Fruit fly (Drosophila melanogaster): ENCODE data around the gene Pak3.

Gene Pak3

DNA sequence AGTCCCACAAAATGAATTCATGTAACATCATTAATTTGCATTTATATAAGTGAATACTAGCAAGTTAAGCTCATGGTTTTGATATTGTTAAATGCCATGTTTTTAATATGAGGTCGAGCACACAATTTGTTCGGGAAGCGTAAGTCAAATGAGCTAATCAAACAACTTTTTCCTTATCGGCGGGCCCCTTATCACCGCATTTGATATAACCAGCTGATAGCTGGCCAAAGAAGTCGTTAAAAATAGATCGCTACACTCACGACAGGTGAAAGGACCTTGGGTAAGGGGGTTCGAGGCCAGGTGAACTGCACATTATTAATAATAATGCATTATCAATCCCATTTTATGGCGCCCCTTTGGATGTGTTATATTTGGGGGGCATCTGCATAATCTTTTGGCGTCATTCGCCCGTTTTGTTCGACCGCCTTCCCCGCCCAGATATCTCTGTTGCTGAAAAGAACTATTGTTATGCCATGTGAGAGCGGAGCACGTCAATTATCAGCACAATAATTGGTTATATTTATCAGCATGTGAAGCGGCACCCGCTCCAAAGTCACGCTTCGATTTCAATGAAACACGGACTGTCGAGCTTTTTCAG is 6.1 kb downstream of the Pak3 start:
- TF ChIP-seq psq (optimal IDR thresholded peaks at IDR 0.05) (no peak), pan (optimal IDR thresholded peaks at IDR 0.05) (no peak), Dll (optimal IDR thresholded peaks at IDR 0.05) (no peak), CG8478 (optimal IDR thresholded peaks at IDR 0.05) (no peak), EcR (GFP tag; optimal IDR thresholded peaks at IDR 0.05) (no peak), usp (GFP tag; optimal IDR thresholded peaks at IDR 0.05) (no peak)

DNA sequence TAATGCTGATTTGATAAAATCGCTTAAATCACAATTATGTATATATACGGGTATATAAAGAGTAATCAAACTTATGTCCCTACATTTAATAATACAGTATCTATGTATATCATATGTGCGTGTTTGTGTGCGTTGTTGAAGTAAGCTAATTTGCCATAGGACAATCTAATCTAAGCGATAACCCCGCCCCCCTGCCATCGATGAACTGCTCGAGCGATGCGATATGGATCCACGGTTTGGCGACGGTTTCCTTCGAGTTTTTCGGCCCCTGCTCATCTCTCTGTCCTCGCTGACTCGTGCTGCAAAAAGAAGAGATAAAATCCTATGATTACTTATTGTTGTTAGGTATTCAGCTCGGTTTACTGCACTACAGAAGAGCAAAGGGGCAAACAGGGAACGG is 6.8 kb downstream of the Pak3 start:
- TF ChIP-seq psq (optimal IDR thresholded peaks at IDR 0.05) (no peak), CG8478 (optimal IDR thresholded peaks at IDR 0.05) (no peak), Dll (optimal IDR thresholded peaks at IDR 0.05) (no peak), usp (GFP tag; optimal IDR thresholded peaks at IDR 0.05) (no peak), EcR (GFP tag; optimal IDR thresholded peaks at IDR 0.05) (no peak)

DNA sequence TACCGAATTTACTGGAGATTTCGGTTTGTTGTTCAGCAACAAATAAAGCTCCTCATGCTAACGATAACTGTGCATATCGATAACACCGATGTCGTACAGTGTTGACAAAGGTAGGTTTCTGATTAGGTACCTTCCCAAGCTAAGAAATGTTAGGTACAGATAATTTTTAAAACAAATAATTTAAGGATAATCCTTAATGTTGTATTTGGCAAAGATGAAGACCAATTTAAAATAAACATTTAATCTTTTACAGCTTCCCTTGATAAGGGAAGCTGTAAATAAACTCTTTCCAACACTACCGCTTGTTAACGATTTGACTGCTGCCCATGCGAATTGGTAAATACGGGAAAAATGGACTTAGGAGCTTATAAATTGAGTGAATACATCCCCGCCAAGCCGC is 10.7 kb downstream of the Pak3 start, which contains the start of the genes Ttc1 and CG14882:
Gene Ttc1 (minus strand): TSS at position 71 of the 400 bp plus-strand sequence.
Gene CG14882 (plus strand): TSS at position 271 of the 400 bp plus-strand sequence.
- TF ChIP-seq Dll (optimal IDR thresholded peaks at IDR 0.05) (no peak), CG8478 (optimal IDR thresholded peaks at IDR 0.05) (no peak), psq (optimal IDR thresholded peaks at IDR 0.05) (no peak), EcR (GFP tag; optimal IDR thresholded peaks at IDR 0.05) (no peak)

DNA sequence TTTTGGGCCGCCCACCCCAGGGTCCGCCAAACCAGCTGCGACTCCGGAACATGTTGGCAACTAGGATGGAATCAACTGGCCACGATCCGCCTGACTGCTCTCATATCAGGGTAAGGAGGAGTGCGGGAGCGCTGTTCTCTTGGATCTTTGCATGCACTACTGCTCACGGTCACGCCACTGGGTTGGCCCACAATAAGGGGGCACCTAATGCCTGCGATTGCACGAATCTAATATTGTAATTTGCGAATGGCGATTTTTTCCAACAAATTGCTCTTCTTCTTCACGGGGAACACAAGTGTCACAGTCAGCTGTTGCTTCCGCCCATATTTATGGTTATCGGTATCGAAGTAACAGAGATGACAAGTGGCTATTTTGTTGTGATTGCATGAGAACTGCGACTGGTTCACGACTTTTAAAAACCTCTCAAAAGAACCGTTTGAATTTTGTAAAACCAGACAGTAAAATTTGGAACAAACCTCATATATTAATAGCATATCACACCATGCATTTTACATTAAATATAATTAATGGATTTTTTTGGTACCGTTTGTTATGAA is 12.2 kb downstream of the Pak3 start, which contains the start of gene ema:
Gene ema (minus strand): TSS at position 295 of the 557 bp plus-strand sequence.
- TF ChIP-seq pan (optimal IDR thresholded peaks at IDR 0.05) (no peak), EcR (GFP tag; optimal IDR thresholded peaks at IDR 0.05) (no peak), usp (GFP tag; optimal IDR thresholded peaks at IDR 0.05) (no peak), Dll (optimal IDR thresholded peaks at IDR 0.05) (no peak), CG8478 (optimal IDR thresholded peaks at IDR 0.05) (no peak), psq (optimal IDR thresholded peaks at IDR 0.05) (no peak)

DNA sequence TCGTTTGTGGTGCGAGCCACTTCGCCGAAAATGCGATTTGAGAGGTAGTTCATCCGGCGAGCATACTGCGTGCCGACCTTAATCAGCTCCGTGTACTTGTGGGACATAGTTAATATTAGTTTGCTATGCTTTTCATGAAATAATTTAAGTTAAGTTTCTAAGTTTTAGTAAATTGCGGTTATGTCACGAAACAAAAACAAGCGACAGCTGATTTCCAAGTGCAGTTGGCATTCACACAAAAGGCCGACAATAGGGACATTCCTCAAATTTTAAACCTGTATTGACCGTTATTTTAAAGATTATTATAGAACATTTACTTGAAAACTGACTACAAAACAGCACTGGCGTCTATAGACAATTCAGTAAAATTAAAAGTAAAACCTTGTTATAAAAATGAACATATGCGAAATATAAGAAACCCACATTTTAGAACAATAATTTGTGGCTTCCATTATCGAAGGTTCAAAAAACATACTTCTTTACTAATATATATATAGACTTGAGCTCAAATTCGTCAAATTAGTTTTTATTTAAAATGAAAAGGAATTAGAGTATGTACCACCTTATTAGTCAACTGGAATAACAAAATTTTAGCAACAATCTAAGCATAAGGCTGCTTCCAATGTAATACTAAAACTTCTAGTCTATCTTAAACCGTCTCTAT is 17.1 kb downstream of the Pak3 start, which contains the start of gene mRpS33:
Gene mRpS33 (minus strand): TSS at position 224 of the 664 bp plus-strand sequence.
- no peak for TF ChIP-seq CG8478 (optimal IDR thresholded peaks at IDR 0.05)
- TF ChIP-seq pan (optimal IDR thresholded peaks at IDR 0.05) = no peak
- TF ChIP-seq usp (GFP tag; optimal IDR thresholded peaks at IDR 0.05) = no peak
- TF ChIP-seq psq (optimal IDR thresholded peaks at IDR 0.05) = no peak
- no peak for TF ChIP-seq Dll (optimal IDR thresholded peaks at IDR 0.05)
- TF ChIP-seq EcR (GFP tag; optimal IDR thresholded peaks at IDR 0.05) = no peak

DNA sequence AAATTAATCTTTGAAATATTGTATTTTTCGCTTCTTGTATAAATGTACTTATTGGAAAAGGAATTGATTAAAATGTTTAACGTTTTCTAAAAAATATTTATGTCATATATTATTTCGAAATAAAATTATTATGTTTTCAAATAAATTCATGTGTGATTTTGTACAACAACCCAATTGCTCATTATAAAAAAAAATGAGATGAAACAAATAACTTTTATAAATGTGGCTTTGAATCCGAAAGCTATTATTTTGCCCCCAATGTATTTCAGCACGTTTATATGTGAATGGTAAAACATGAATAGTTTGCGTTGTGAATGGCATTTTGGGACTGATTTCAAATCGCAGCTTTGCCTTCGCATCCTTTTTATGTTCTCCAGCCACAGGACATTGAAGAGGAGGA is 19.0 kb downstream of the Pak3 start, which contains the start of gene CG14881:
Gene CG14881 (plus strand): TSS at position 301 of the 400 bp plus-strand sequence.
- no peak for TF ChIP-seq CG8478 (optimal IDR thresholded peaks at IDR 0.05)
- TF ChIP-seq Dll (optimal IDR thresholded peaks at IDR 0.05) = no peak
- TF ChIP-seq psq (optimal IDR thresholded peaks at IDR 0.05) = no peak
- no peak for TF ChIP-seq EcR (GFP tag; optimal IDR thresholded peaks at IDR 0.05)

DNA sequence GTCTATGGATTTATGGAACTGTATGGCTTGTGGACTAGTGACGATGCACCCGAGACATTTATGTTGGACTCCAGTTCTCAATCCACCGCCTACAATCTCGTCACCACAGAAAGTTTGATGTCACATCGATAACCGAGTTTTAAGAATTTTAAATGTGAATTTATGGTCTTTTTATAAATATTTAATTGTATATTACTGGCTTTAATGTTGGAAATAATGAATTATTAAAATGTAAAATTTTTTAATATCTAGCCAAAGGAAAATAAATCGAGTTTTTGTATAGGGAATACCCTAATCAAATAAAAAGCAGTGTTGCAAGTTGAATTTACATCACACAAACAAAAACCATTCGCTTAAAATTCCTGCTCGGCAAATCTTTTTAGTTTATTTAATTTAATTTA is 21.0 kb downstream of the Pak3 start, which contains the start of gene Fntb:
Gene Fntb (plus strand): TSS at position 334 of the 401 bp plus-strand sequence.
- TF ChIP-seq pan (optimal IDR thresholded peaks at IDR 0.05) = no peak
- TF ChIP-seq EcR (GFP tag; optimal IDR thresholded peaks at IDR 0.05) = no peak
- TF ChIP-seq Dll (optimal IDR thresholded peaks at IDR 0.05) = no peak
- no peak for TF ChIP-seq CG8478 (optimal IDR thresholded peaks at IDR 0.05)
- no peak for TF ChIP-seq psq (optimal IDR thresholded peaks at IDR 0.05)
- no peak for TF ChIP-seq usp (GFP tag; optimal IDR thresholded peaks at IDR 0.05)

DNA sequence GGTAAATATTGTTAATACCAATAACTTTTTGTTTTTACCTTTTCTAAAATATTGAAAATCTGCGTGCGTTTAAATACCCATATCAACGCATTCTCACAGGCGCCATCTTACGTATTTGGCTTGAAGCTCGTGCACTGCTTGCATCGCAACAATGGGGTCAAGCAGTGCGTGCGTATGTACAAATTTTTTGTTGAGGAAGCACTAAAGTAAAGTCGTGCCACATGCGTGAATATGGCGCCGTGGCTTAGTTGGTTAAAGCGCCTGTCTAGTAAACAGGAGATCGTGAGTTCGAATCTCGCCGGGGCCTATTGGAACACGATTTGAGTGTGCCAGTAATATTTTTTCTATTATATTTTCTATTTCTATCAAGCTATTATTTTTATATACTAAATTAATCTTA is 21.9 kb downstream of the Pak3 start:
- no peak for TF ChIP-seq CG8478 (optimal IDR thresholded peaks at IDR 0.05)
- TF ChIP-seq pan (optimal IDR thresholded peaks at IDR 0.05) = no peak
- no peak for TF ChIP-seq psq (optimal IDR thresholded peaks at IDR 0.05)
- no peak for TF ChIP-seq EcR (GFP tag; optimal IDR thresholded peaks at IDR 0.05)
- TF ChIP-seq usp (GFP tag; optimal IDR thresholded peaks at IDR 0.05) = no peak
- no peak for TF ChIP-seq Dll (optimal IDR thresholded peaks at IDR 0.05)

DNA sequence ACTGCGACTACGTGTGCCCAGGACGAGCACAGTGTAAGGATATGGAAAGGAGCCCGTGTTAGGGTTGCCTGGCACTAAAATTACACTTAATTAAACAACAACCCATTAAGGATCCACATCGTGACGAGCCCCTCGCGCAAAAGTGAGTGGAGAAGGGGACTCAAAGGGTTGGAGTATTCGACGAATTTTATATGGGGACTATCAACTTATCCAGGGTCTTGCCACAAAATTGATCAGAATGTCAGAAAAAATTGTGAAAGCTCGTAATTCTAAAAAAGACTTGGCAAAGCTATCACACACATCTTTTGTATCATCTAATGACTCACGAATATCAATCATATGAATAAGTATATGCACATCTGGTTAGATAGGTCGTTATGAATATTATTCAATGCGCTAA is 23.2 kb downstream of the Pak3 start, which contains the start of gene CG31279:
Gene CG31279 (plus strand): TSS at position 301 of the 400 bp plus-strand sequence.
- TF ChIP-seq Dll (optimal IDR thresholded peaks at IDR 0.05) (no peak), usp (GFP tag; optimal IDR thresholded peaks at IDR 0.05) (no peak), EcR (GFP tag; optimal IDR thresholded peaks at IDR 0.05) (no peak), pan (optimal IDR thresholded peaks at IDR 0.05) (no peak), psq (optimal IDR thresholded peaks at IDR 0.05) (no peak), CG8478 (optimal IDR thresholded peaks at IDR 0.05) (no peak)

DNA sequence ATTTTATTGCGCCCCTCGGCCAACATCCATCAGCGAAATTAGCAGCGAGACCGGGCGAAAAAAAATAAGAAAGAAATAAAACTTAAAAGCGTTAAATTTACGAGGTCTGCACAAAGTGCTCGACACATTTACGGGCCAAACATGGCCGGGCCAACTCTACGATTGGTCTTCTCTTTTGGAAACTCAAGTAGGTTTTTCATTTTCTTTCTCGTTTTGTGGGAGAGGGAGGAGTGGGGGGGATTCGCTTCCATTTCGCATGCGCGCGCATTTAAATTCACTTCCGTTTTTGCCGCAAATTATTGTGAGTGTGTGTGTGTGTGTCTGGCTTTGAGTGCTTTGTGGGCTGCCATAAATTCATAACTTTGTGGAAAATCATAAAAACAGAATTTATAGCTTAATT is 26.1 kb downstream of the Pak3 start:
- TF ChIP-seq psq (optimal IDR thresholded peaks at IDR 0.05) (no peak), usp (GFP tag; optimal IDR thresholded peaks at IDR 0.05) (no peak), EcR (GFP tag; optimal IDR thresholded peaks at IDR 0.05) (no peak), pan (optimal IDR thresholded peaks at IDR 0.05) (no peak)

DNA sequence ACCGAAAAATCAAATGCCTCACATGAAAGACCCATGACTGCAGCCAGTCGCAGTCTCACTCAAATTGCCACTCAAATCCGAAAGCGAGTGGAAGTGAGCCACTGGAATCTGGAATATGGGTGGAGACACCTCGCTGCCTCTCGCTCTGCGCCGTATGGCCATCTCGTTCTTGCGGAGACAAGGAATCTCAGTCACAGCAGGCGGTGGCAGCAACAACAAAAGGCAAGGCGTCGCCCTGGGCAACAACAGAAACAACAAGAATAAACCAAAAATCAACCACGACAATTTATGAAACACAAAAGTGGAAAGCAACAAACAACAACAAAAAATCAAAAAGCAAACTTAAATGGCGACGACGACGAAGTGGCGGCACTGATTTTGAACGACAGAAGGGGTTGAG is 30.3 kb downstream of the Pak3 start:
- TF ChIP-seq usp (GFP tag; optimal IDR thresholded peaks at IDR 0.05) = no peak
- TF ChIP-seq CG8478 (optimal IDR thresholded peaks at IDR 0.05) = no peak
- TF ChIP-seq psq (optimal IDR thresholded peaks at IDR 0.05) = no peak

DNA sequence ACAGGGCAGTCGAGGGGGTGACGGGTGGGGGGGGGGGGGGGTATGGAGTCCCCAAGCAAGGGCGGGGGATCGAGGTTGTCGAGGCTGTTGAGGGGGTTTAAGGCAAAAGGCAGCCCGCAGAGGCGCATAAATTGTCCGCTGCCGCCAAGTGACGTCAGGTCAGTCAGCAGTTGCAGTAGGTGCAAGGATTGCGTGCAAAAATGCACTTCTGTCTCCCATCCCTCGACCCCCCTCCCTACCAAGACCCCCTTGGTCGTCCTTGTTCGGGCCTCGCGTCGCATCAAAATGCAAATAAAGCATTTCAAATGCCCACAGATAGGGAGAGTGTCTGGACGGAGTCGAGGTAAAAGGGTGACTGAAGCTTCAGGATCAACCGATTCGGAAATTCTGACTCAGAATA is 37.1 kb downstream of the Pak3 start:
- no peak for TF ChIP-seq EcR (GFP tag; optimal IDR thresholded peaks at IDR 0.05)
- no peak for TF ChIP-seq pan (optimal IDR thresholded peaks at IDR 0.05)
- no peak for TF ChIP-seq psq (optimal IDR thresholded peaks at IDR 0.05)
- no peak for TF ChIP-seq CG8478 (optimal IDR thresholded peaks at IDR 0.05)
- no peak for TF ChIP-seq usp (GFP tag; optimal IDR thresholded peaks at IDR 0.05)
- TF ChIP-seq Dll (optimal IDR thresholded peaks at IDR 0.05) = no peak

All from whole organism.